Fruit fly (Drosophila melanogaster): ENCODE data around the gene CG34164.

- TF ChIP-seq h (optimal IDR thresholded peaks at IDR 0.05): no peak
- no peak for TF ChIP-seq Sin3A (optimal IDR thresholded peaks at IDR 0.05)
- TF ChIP-seq psq (optimal IDR thresholded peaks at IDR 0.05): no peak
- TF ChIP-seq Myc (optimal IDR thresholded peaks at IDR 0.05): no peak
These were observed 31.3 kb downstream of the CG34164 start for dm6 chr2L:12087442-12087841.
